Comparison of ENCODE assay signal across 1 fruit fly cellular context in the genomic region with DNA sequence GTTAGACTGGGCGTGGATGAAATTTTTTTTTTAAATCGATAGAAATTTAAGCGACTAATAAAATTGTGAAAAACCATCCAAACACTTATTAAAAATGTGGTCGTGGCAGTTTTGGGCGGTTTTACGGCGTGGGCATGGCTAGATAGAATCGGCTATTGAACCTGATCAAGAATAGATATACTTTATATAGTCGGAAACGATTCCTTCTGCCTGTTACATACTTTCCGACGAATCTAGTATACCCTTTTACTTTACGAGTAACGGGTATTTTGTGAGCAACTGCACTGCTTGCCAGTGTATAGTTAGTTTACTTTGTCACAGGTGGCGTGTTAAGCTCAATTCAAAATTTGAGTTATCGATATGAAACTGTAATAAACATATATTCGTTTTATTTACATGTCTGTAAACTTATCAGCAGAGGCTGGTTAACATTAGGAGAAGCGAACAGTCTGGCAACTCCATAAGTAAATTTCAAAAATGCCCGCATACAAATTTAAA.
TF ChIP-seq lines count a peak whose summit lies in the region.

No protein-coding gene starts in this region.

TF ChIP-seq in whole organism, embryonic, 481 proteins besides CTCF, POLR2A, EP300 and RAD21 (continued from another document and continues in another):
- TF ChIP-seq Asciz (GFP tag; optimal IDR thresholded peaks at IDR 0.05; lab: Kevin White, UChicago) (peak; percentile 9), Sox100B (GFP tag; optimal IDR thresholded peaks at IDR 0.05; lab: Kevin White, UChicago) (peak; percentile 14), Nf-YB (GFP tag; optimal IDR thresholded peaks at IDR 0.05; lab: Kevin White, UChicago) (no peak), NC2β (GFP tag; optimal IDR thresholded peaks at IDR 0.05; lab: Kevin White, UChicago) (peak; percentile 10), ttk (GFP tag; IDR thresholded peaks at IDR 0.05; lab: Robert Waterston, UW) (no peak), CkIIα-i1 (GFP tag; IDR thresholded peaks at IDR 0.05; lab: Robert Waterston, UW) (no peak), Doc3 (GFP tag; IDR thresholded peaks at IDR 0.05; lab: Robert Waterston, UW; ENCODE audit: partially characterized antibody) (peak; percentile 42; the same call in 1 of the 3 replicates), CG13287 (GFP tag; IDR thresholded peaks at IDR 0.05; lab: Robert Waterston, UW; ENCODE audit: partially characterized antibody) (peak; percentile 84), nau (GFP tag; optimal IDR thresholded peaks at IDR 0.05; lab: Kevin White, UChicago) (no peak), CG12942 (GFP tag; optimal IDR thresholded peaks at IDR 0.05; lab: Kevin White, UChicago) (no peak), Ssrp (tag; optimal IDR thresholded peaks at IDR 0.05; lab: Kevin White, UChicago) (peak; percentile 28), fd64A (GFP tag; optimal IDR thresholded peaks at IDR 0.05; lab: Kevin White, UChicago) (no peak), pho (GFP tag; optimal IDR thresholded peaks at IDR 0.05; lab: Kevin White, UChicago) (peak; percentile 6), sna (GFP tag; IDR thresholded peaks at IDR 0.05; lab: Robert Waterston, UW; ENCODE audit: partially characterized antibody) (peak; percentile 45; the same call in 1 of the 2 replicates), Poxn (GFP tag; IDR thresholded peaks at IDR 0.05; lab: Robert Waterston, UW) (no peak), CHES-1-like (GFP tag; optimal IDR thresholded peaks at IDR 0.05; lab: Kevin White, UChicago) (no peak), sc (optimal IDR thresholded peaks at IDR 0.05; lab: Kevin White, UChicago) (no peak), sc (GFP tag; optimal IDR thresholded peaks at IDR 0.05; lab: Kevin White, UChicago) (no peak), so (GFP tag; IDR thresholded peaks at IDR 0.05; lab: Robert Waterston, UW) (peak; percentile 36; the same call in 1 of the 3 replicates), p53 (GFP tag; optimal IDR thresholded peaks at IDR 0.05; lab: Kevin White, UChicago) (peak; percentile 27), Dp (GFP tag; optimal IDR thresholded peaks at IDR 0.05; lab: Kevin White, UChicago) (peak; percentile 89), salm (tag; optimal IDR thresholded peaks at IDR 0.05; lab: Kevin White, UChicago) (peak; percentile 8), CG9727 (GFP tag; optimal IDR thresholded peaks at IDR 0.05; lab: Kevin White, UChicago) (peak; percentile 25), dati (GFP tag; IDR thresholded peaks at IDR 0.05; lab: Robert Waterston, UW) (no peak), CG7745 (tag; optimal IDR thresholded peaks at IDR 0.05; lab: Kevin White, UChicago) (no peak), ATbp (GFP tag; optimal IDR thresholded peaks at IDR 0.05; lab: Kevin White, UChicago) (no peak), usp (GFP tag; optimal IDR thresholded peaks at IDR 0.05; lab: Kevin White, UChicago) (no peak), ap (GFP tag; IDR thresholded peaks at IDR 0.05; lab: Robert Waterston, UW) (no peak), CrebB (tag; optimal IDR thresholded peaks at IDR 0.05; lab: Kevin White, UChicago) (no peak), pfk (GFP tag; optimal IDR thresholded peaks at IDR 0.05; lab: Kevin White, UChicago) (no peak), Neu2 (GFP tag; optimal IDR thresholded peaks at IDR 0.05; lab: Kevin White, UChicago; ENCODE audit: borderline replicate concordance) (no peak), CG6791 (GFP tag; IDR thresholded peaks at IDR 0.05; lab: Robert Waterston, UW; ENCODE audit: partially characterized antibody) (peak; percentile 69), CG10543 (GFP tag; optimal IDR thresholded peaks at IDR 0.05; lab: Kevin White, UChicago) (peak; percentile 21), ewg (GFP tag; optimal IDR thresholded peaks at IDR 0.05; lab: Kevin White, UChicago) (no peak), Hr39 (optimal IDR thresholded peaks at IDR 0.05; lab: Kevin White, UChicago) (no peak), CG9215 (GFP tag; IDR thresholded peaks at IDR 0.05; lab: Robert Waterston, UW) (0 out of 2 replicates have a peak, but pooled peaks have one; percentile 6), CG3163 (GFP tag; optimal IDR thresholded peaks at IDR 0.05; lab: Kevin White, UChicago) (peak; percentile 22), CG6765 (GFP tag; optimal IDR thresholded peaks at IDR 0.05; lab: Kevin White, UChicago) (peak; percentile 11), shn (GFP tag; optimal IDR thresholded peaks at IDR 0.05; lab: Kevin White, UChicago) (peak; percentile 23), CG1832 (GFP tag; optimal IDR thresholded peaks at IDR 0.05; lab: Kevin White, UChicago) (no peak), CG10462 (GFP tag; optimal IDR thresholded peaks at IDR 0.05; lab: Kevin White, UChicago) (no peak), CG9437 (GFP tag; optimal IDR thresholded peaks at IDR 0.05; lab: Kevin White, UChicago) (peak; percentile 8), Scr (GFP tag; IDR thresholded peaks at IDR 0.05; lab: Robert Waterston, UW; ENCODE audit: partially characterized antibody) (peak; percentile 67), E2f1 (GFP tag; IDR thresholded peaks at IDR 0.05; lab: Robert Waterston, UW) (peak; percentile 15; the same call in 1 of the 2 replicates), crc (GFP tag; optimal IDR thresholded peaks at IDR 0.05; lab: Kevin White, UChicago) (peak; percentile 43), D (optimal IDR thresholded peaks at IDR 0.05; lab: Kevin White, UChicago) (no peak), D (GFP tag; optimal IDR thresholded peaks at IDR 0.05; lab: Kevin White, UChicago) (no peak), Meics (GFP tag; optimal IDR thresholded peaks at IDR 0.05; lab: Kevin White, UChicago) (peak; percentile 42), CG31441 (GFP tag; IDR thresholded peaks at IDR 0.05; lab: Robert Waterston, UW) (0 out of 2 replicates have a peak, but pooled peaks have one; percentile 26), CG30431 (GFP tag; optimal IDR thresholded peaks at IDR 0.05; lab: Kevin White, UChicago) (no peak), gem (tag; optimal IDR thresholded peaks at IDR 0.05; lab: Kevin White, UChicago) (peak; percentile 55), CG34376 (GFP tag; optimal IDR thresholded peaks at IDR 0.05; lab: Kevin White, UChicago) (no peak), CG10979 (tag; optimal IDR thresholded peaks at IDR 0.05; lab: Kevin White, UChicago) (peak; percentile 26), CG30020 (tag; optimal IDR thresholded peaks at IDR 0.05; lab: Kevin White, UChicago) (peak; percentile 15), CG1602 (GFP tag; optimal IDR thresholded peaks at IDR 0.05; lab: Kevin White, UChicago) (peak; percentile 30), unc-4 (GFP tag; IDR thresholded peaks at IDR 0.05; lab: Robert Waterston, UW; ENCODE audit: partially characterized antibody) (peak; percentile 71), trh (GFP tag; optimal IDR thresholded peaks at IDR 0.05; lab: Kevin White, UChicago) (peak; percentile 29), dm (GFP tag; optimal IDR thresholded peaks at IDR 0.05; lab: Kevin White, UChicago) (no peak), CG4730 (GFP tag; IDR thresholded peaks at IDR 0.05; lab: Robert Waterston, UW) (0 out of 2 replicates have a peak, but pooled peaks have one; percentile 21), ind (GFP tag; optimal IDR thresholded peaks at IDR 0.05; lab: Kevin White, UChicago) (no peak), Atf-2 (GFP tag; optimal IDR thresholded peaks at IDR 0.05; lab: Kevin White, UChicago) (no peak), CG18764 (GFP tag; optimal IDR thresholded peaks at IDR 0.05; lab: Kevin White, UChicago) (no peak), CG5245 (GFP tag; optimal IDR thresholded peaks at IDR 0.05; lab: Kevin White, UChicago) (no peak), danr (GFP tag; IDR thresholded peaks at IDR 0.05; lab: Robert Waterston, UW) (no peak), br (optimal IDR thresholded peaks at IDR 0.05; lab: Kevin White, UChicago) (no peak), CG2120 (GFP tag; optimal IDR thresholded peaks at IDR 0.05; lab: Kevin White, UChicago) (peak; percentile 68), onecut (GFP tag; IDR thresholded peaks at IDR 0.05; lab: Robert Waterston, UW) (peak; percentile 60), CG13894 (tag; optimal IDR thresholded peaks at IDR 0.05; lab: Kevin White, UChicago) (peak; percentile 9), odd (GFP tag; optimal IDR thresholded peaks at IDR 0.05; lab: Kevin White, UChicago) (no peak), her (GFP tag; optimal IDR thresholded peaks at IDR 0.05; lab: Kevin White, UChicago) (peak; percentile 21), CG18011 (GFP tag; optimal IDR thresholded peaks at IDR 0.05; lab: Kevin White, UChicago) (no peak), CG15696 (tag; optimal IDR thresholded peaks at IDR 0.05; lab: Kevin White, UChicago) (peak; percentile 18), ash1 (GFP tag; optimal IDR thresholded peaks at IDR 0.05; lab: Kevin White, UChicago) (no peak), Atf3 (GFP tag; optimal IDR thresholded peaks at IDR 0.05; lab: Kevin White, UChicago) (no peak), phol (tag; optimal IDR thresholded peaks at IDR 0.05; lab: Kevin White, UChicago) (peak; percentile 19), CG2712 (tag; optimal IDR thresholded peaks at IDR 0.05; lab: Kevin White, UChicago) (peak; percentile 53), Opbp (GFP tag; IDR thresholded peaks at IDR 0.05; lab: Robert Waterston, UW; ENCODE audit: partially characterized antibody) (peak; percentile 68; the same call in 2 of the 3 replicates), yki (optimal IDR thresholded peaks at IDR 0.05; lab: Kevin White, UChicago) (no peak), CG16815 (GFP tag; optimal IDR thresholded peaks at IDR 0.05; lab: Kevin White, UChicago) (no peak), rib (GFP tag; IDR thresholded peaks at IDR 0.05; lab: Robert Waterston, UW) (peak; percentile 52; the same call in 1 of the 2 replicates), cwo (GFP tag; optimal IDR thresholded peaks at IDR 0.05; lab: Kevin White, UChicago) (peak; percentile 17), bcd (GFP tag; optimal IDR thresholded peaks at IDR 0.05; lab: Kevin White, UChicago) (peak; percentile 15), Xbp1 (GFP tag; optimal IDR thresholded peaks at IDR 0.05; lab: Kevin White, UChicago) (peak; percentile 51), ci (GFP tag; IDR thresholded peaks at IDR 0.05; lab: Robert Waterston, UW) (peak; percentile 71), Hey (tag; optimal IDR thresholded peaks at IDR 0.05; lab: Kevin White, UChicago) (no peak), CG14710 (tag; optimal IDR thresholded peaks at IDR 0.05; lab: Kevin White, UChicago) (peak; percentile 46), CG2202 (tag; optimal IDR thresholded peaks at IDR 0.05; lab: Kevin White, UChicago) (no peak), CG1024 (GFP tag; IDR thresholded peaks at IDR 0.05; lab: Robert Waterston, UW) (0 out of 2 replicates have a peak, but pooled peaks have one; percentile 3), chn (GFP tag; optimal IDR thresholded peaks at IDR 0.05; lab: Kevin White, UChicago) (peak; percentile 31), H15 (GFP tag; IDR thresholded peaks at IDR 0.05; lab: Robert Waterston, UW) (0 out of 3 replicates have a peak, but pooled peaks have one; percentile 8), Rfx (GFP tag; IDR thresholded peaks at IDR 0.05; lab: Robert Waterston, UW) (peak; percentile 76), nom (GFP tag; optimal IDR thresholded peaks at IDR 0.05; lab: Kevin White, UChicago) (no peak), Ada2b (GFP tag; IDR thresholded peaks at IDR 0.05; lab: Robert Waterston, UW) (peak; percentile 25), pzg (GFP tag; optimal IDR thresholded peaks at IDR 0.05; lab: Kevin White, UChicago) (peak; percentile 80), CG12659 (GFP tag; optimal IDR thresholded peaks at IDR 0.05; lab: Kevin White, UChicago) (peak; percentile 70), NC2α (GFP tag; optimal IDR thresholded peaks at IDR 0.05; lab: Kevin White, UChicago) (no peak), gcm (GFP tag; optimal IDR thresholded peaks at IDR 0.05; lab: Kevin White, UChicago) (no peak), fd96Cb (tag; optimal IDR thresholded peaks at IDR 0.05; lab: Kevin White, UChicago) (no peak), CG1603 (tag; optimal IDR thresholded peaks at IDR 0.05; lab: Kevin White, UChicago) (peak; percentile 59), twi (tag; optimal IDR thresholded peaks at IDR 0.05; lab: Kevin White, UChicago) (no peak), Hmx (GFP tag; optimal IDR thresholded peaks at IDR 0.05; lab: Kevin White, UChicago) (no peak), sr (GFP tag; IDR thresholded peaks at IDR 0.05; lab: Robert Waterston, UW) (0 out of 3 replicates have a peak, but pooled peaks have one; percentile 18), CG10274 (GFP tag; optimal IDR thresholded peaks at IDR 0.05; lab: Kevin White, UChicago) (no peak), aop (GFP tag; IDR thresholded peaks at IDR 0.05; lab: Robert Waterston, UW) (no peak), nerfin-2 (GFP tag; IDR thresholded peaks at IDR 0.05; lab: Robert Waterston, UW; ENCODE audit: partially characterized antibody) (no peak; the same call in 1 of the 2 replicates), Dip2 (GFP tag; IDR thresholded peaks at IDR 0.05; lab: Robert Waterston, UW) (peak; percentile 93), PHDP (tag; optimal IDR thresholded peaks at IDR 0.05; lab: Kevin White, UChicago) (peak; percentile 35), CG15601 (tag; optimal IDR thresholded peaks at IDR 0.05; lab: Kevin White, UChicago) (peak; percentile 20), CG32772 (GFP tag; IDR thresholded peaks at IDR 0.05; lab: Robert Waterston, UW) (peak; percentile 8; the same call in 1 of the 2 replicates), Usf (GFP tag; optimal IDR thresholded peaks at IDR 0.05; lab: Kevin White, UChicago) (no peak), nmo (GFP tag; optimal IDR thresholded peaks at IDR 0.05; lab: Kevin White, UChicago) (peak; percentile 68), mam (GFP tag; optimal IDR thresholded peaks at IDR 0.05; lab: Kevin White, UChicago) (peak; percentile 74), CG6854 (GFP tag; optimal IDR thresholded peaks at IDR 0.05; lab: Kevin White, UChicago) (no peak), gcm2 (GFP tag; optimal IDR thresholded peaks at IDR 0.05; lab: Kevin White, UChicago) (no peak), MBD-R2 (GFP tag; IDR thresholded peaks at IDR 0.05; lab: Robert Waterston, UW) (peak; percentile 46; the same call in 1 of the 2 replicates), CG15011 (GFP tag; optimal IDR thresholded peaks at IDR 0.05; lab: Kevin White, UChicago) (no peak), CG7786 (GFP tag; optimal IDR thresholded peaks at IDR 0.05; lab: Kevin White, UChicago) (peak; percentile 12), Hr3 (GFP tag; optimal IDR thresholded peaks at IDR 0.05; lab: Kevin White, UChicago) (peak; percentile 10), slou (GFP tag; optimal IDR thresholded peaks at IDR 0.05; lab: Kevin White, UChicago) (peak; percentile 19), bbx (GFP tag; IDR thresholded peaks at IDR 0.05; lab: Robert Waterston, UW; ENCODE audit: partially characterized antibody) (peak; percentile 49; the same call in 1 of the 2 replicates), Elba2 (GFP tag; optimal IDR thresholded peaks at IDR 0.05; lab: Kevin White, UChicago) (no peak), CG6683 (GFP tag; optimal IDR thresholded peaks at IDR 0.05; lab: Kevin White, UChicago) (no peak), Dref (GFP tag; IDR thresholded peaks at IDR 0.05; lab: Robert Waterston, UW) (peak; percentile 77), tup (GFP tag; optimal IDR thresholded peaks at IDR 0.05; lab: Kevin White, UChicago) (no peak)
